Fruit fly (Drosophila melanogaster) whole organism, prepupa: ENCODE results near the gene Pde6.

Experiments
- Blimp-1 ChIP-seq: fragments of 200-800 bp; sonication (Bioruptor generic); optimal IDR thresholded peaks from 3 replicates; lab custom pipeline; 2017; ENCODE audit warnings: missing biosample characterization, missing genetic modification characterization, mild to moderate bottlenecking, moderate library complexity, missing genetic modification reagents
- CG10669 ChIP-seq: fragments of 200-800 bp; sonication (Bioruptor generic); optimal IDR thresholded peaks from 3 replicates; lab custom pipeline; 2018; ENCODE audit warnings: missing biosample characterization, mild to moderate bottlenecking, missing genetic modification characterization, moderate library complexity
- CG11294 ChIP-seq: fragments of 200-800 bp; sonication (Bioruptor generic); IDR thresholded peaks from 2 replicates; pipeline ENCODE4 v1.3.6; 2022; ENCODE audit warnings: missing biosample characterization, missing genetic modification characterization
- CG11762 ChIP-seq: fragments of 200-800 bp; sonication (Bioruptor generic); optimal IDR thresholded peaks from 3 replicates; lab custom pipeline; 2016; ENCODE audit warnings: missing biosample characterization, missing genetic modification characterization; ENCODE audit not compliant: insufficient read depth
- CG11902 ChIP-seq: fragments of 200-800 bp; sonication (Bioruptor generic); optimal IDR thresholded peaks from 3 replicates; lab custom pipeline; 2016; ENCODE audit warnings: missing biosample characterization, missing genetic modification characterization
- CG15336 ChIP-seq: fragments of 200-800 bp; sonication (Bioruptor generic); IDR thresholded peaks from 2 replicates; pipeline ENCODE4 v1.3.6; 2022; ENCODE audit warnings: missing biosample characterization, missing genetic modification characterization
- CG16779 ChIP-seq: fragments of 200-800 bp; sonication (Bioruptor generic); optimal IDR thresholded peaks from 3 replicates; lab custom pipeline; 2017; ENCODE audit warnings: missing biosample characterization, mild to moderate bottlenecking, missing genetic modification characterization
- CG31627 ChIP-seq: fragments of 200-800 bp; sonication (Bioruptor generic); optimal IDR thresholded peaks from 3 replicates; lab custom pipeline; 2016; ENCODE audit warnings: missing biosample characterization, missing genetic modification characterization
- CG32006 ChIP-seq: fragments of 200-800 bp; sonication (Bioruptor generic); optimal IDR thresholded peaks from 3 replicates; lab custom pipeline; 2017; ENCODE audit warnings: missing biosample characterization, mild to moderate bottlenecking, missing genetic modification characterization
- CG34406 ChIP-seq: fragments of 200-800 bp; sonication (Bioruptor generic); optimal IDR thresholded peaks from 3 replicates; lab custom pipeline; 2016; ENCODE audit warnings: missing biosample characterization, missing genetic modification characterization
- CG3919 ChIP-seq: fragments of 200-800 bp; sonication (Bioruptor generic); optimal IDR thresholded peaks from 3 replicates; lab custom pipeline; 2016; ENCODE audit warnings: missing biosample characterization, missing genetic modification characterization
- CG4318 ChIP-seq: fragments of 200-800 bp; sonication (Bioruptor generic); optimal IDR thresholded peaks from 3 replicates; lab custom pipeline; 2017; ENCODE audit warnings: missing biosample characterization, mild to moderate bottlenecking, missing genetic modification characterization
- CG6163 ChIP-seq: fragments of 200-800 bp; sonication (Bioruptor generic); IDR thresholded peaks from 3 replicates; pipeline ENCODE4 v1.3.6; 2022; ENCODE audit warnings: missing biosample characterization, missing genetic modification characterization
- CG6792 ChIP-seq: fragments of 200-800 bp; sonication (Bioruptor generic); optimal IDR thresholded peaks from 3 replicates; lab custom pipeline; 2016; ENCODE audit warnings: missing biosample characterization, missing genetic modification characterization
- CG6808 ChIP-seq: fragments of 200-800 bp; sonication (Bioruptor generic); optimal IDR thresholded peaks from 3 replicates; lab custom pipeline; 2017; ENCODE audit warnings: missing biosample characterization, missing genetic modification characterization, mild to moderate bottlenecking, moderate library complexity, missing genetic modification reagents
- CG6854 ChIP-seq: fragments of 200-800 bp; sonication (Bioruptor generic); optimal IDR thresholded peaks from 2 replicates; lab custom pipeline; 2017; ENCODE audit warnings: missing biosample characterization, mild to moderate bottlenecking, missing genetic modification characterization
- CG8319 ChIP-seq: fragments of 200-800 bp; sonication (Bioruptor generic); optimal IDR thresholded peaks from 3 replicates; lab custom pipeline; 2016; ENCODE audit warnings: missing biosample characterization, missing genetic modification characterization
- CG8632 ChIP-seq: fragments of 200-800 bp; sonication (Bioruptor generic); optimal IDR thresholded peaks from 3 replicates; lab custom pipeline; 2016; ENCODE audit warnings: missing biosample characterization, missing genetic modification characterization
- CG9139 ChIP-seq: fragments of 200-800 bp; sonication (Bioruptor generic); optimal IDR thresholded peaks from 3 replicates; lab custom pipeline; 2017; ENCODE audit warnings: missing biosample characterization, mild to moderate bottlenecking, missing genetic modification characterization
- Eip75B ChIP-seq: fragments of 200-800 bp; sonication (Bioruptor generic); optimal IDR thresholded peaks from 3 replicates; lab custom pipeline; 2016; ENCODE audit warnings: missing biosample characterization, missing genetic modification characterization
- Eip93F ChIP-seq: fragments of 200-800 bp; sonication (Bioruptor generic); optimal IDR thresholded peaks from 2 replicates; lab custom pipeline; 2016; ENCODE audit warnings: missing biosample characterization, mild to moderate bottlenecking, missing genetic modification characterization
- Ets21C ChIP-seq: fragments of 200-800 bp; sonication (Bioruptor generic); optimal IDR thresholded peaks from 3 replicates; lab custom pipeline; 2016; ENCODE audit warnings: missing biosample characterization, missing genetic modification characterization
- Ets96B ChIP-seq: fragments of 200-800 bp; optimal IDR thresholded peaks from 2 replicates; lab custom pipeline; 2019; ENCODE audit warnings: missing biosample characterization, mild to moderate bottlenecking, missing genetic modification characterization, moderate library complexity
- Gug ChIP-seq: fragments of 200-800 bp; sonication (Bioruptor generic); IDR thresholded peaks from 2 replicates; pipeline ENCODE4 v1.3.6; 2022; ENCODE audit warnings: missing biosample characterization, missing genetic modification characterization
- Hr38 ChIP-seq: sonication (Bioruptor generic); optimal IDR thresholded peaks from 2 replicates; lab custom pipeline; 2016; ENCODE audit warnings: missing biosample characterization, missing genetic modification characterization
- Hr4 ChIP-seq: fragments of 200-800 bp; sonication (Bioruptor generic); optimal IDR thresholded peaks from 3 replicates; lab custom pipeline; 2016; ENCODE audit warnings: missing biosample characterization, missing genetic modification characterization
- Lpt ChIP-seq: fragments of 200-800 bp; sonication (Bioruptor generic); optimal IDR thresholded peaks from 3 replicates; lab custom pipeline; 2016; ENCODE audit warnings: missing biosample characterization, missing genetic modification characterization
- Met ChIP-seq: fragments of 200-800 bp; sonication (Bioruptor generic); optimal IDR thresholded peaks from 3 replicates; lab custom pipeline; 2016; ENCODE audit warnings: missing biosample characterization, missing genetic modification characterization
- Smox ChIP-seq: fragments of 200-800 bp; sonication (Bioruptor generic); optimal IDR thresholded peaks from 3 replicates; lab custom pipeline; 2016; ENCODE audit warnings: missing biosample characterization, missing genetic modification characterization
- Sox102F ChIP-seq: fragments of 200-800 bp; sonication (Bioruptor generic); optimal IDR thresholded peaks from 2 replicates; lab custom pipeline; 2016; ENCODE audit warnings: missing biosample characterization, mild to moderate bottlenecking, missing genetic modification characterization
- Sox14 ChIP-seq: fragments of 200-800 bp; sonication (Bioruptor generic); optimal IDR thresholded peaks from 3 replicates; lab custom pipeline; 2016; ENCODE audit warnings: missing biosample characterization, missing genetic modification characterization
- Sox15 ChIP-seq: fragments of 200-800 bp; sonication (Bioruptor generic); optimal IDR thresholded peaks from 3 replicates; lab custom pipeline; 2016; ENCODE audit warnings: missing biosample characterization, missing genetic modification characterization
- achi ChIP-seq: fragments of 200-800 bp; sonication (Bioruptor generic); optimal IDR thresholded peaks from 3 replicates; lab custom pipeline; 2016; ENCODE audit warnings: missing biosample characterization, missing genetic modification characterization
- acj6 ChIP-seq: fragments of 200-800 bp; sonication (Bioruptor generic); optimal IDR thresholded peaks from 3 replicates; lab custom pipeline; 2016; ENCODE audit warnings: missing biosample characterization, missing genetic modification characterization
- cyc ChIP-seq: fragments of 200-800 bp; sonication (Bioruptor generic); optimal IDR thresholded peaks from 3 replicates; lab custom pipeline; 2016; ENCODE audit warnings: missing biosample characterization, missing genetic modification characterization
- dac ChIP-seq: fragments of 200-800 bp; sonication (Bioruptor generic); optimal IDR thresholded peaks from 2 replicates; lab custom pipeline; 2017; ENCODE audit warnings: missing biosample characterization, mild to moderate bottlenecking, missing genetic modification characterization
- dsx ChIP-seq: fragments of 200-800 bp; optimal IDR thresholded peaks from 3 replicates; lab custom pipeline; 2019; ENCODE audit warnings: missing biosample characterization, mild to moderate bottlenecking, missing genetic modification characterization, moderate library complexity; ENCODE audit not compliant: poor library complexity, severe bottlenecking
- eg ChIP-seq: fragments of 200-800 bp; sonication (Bioruptor generic); IDR thresholded peaks from 3 replicates; pipeline ENCODE4 v1.3.6; 2022; ENCODE audit warnings: missing biosample characterization, missing genetic modification characterization
- esn ChIP-seq: fragments of 200-800 bp; sonication (Bioruptor generic); optimal IDR thresholded peaks from 2 replicates; lab custom pipeline; 2016; ENCODE audit warnings: missing biosample characterization, mild to moderate bottlenecking, missing genetic modification characterization, moderate library complexity
- fd59A ChIP-seq: fragments of 200-800 bp; sonication (Bioruptor generic); optimal IDR thresholded peaks from 2 replicates; lab custom pipeline; 2017; ENCODE audit warnings: missing biosample characterization, mild to moderate bottlenecking, missing genetic modification characterization, missing genetic modification reagents
- fd85E ChIP-seq: fragments of 200-800 bp; sonication (Bioruptor generic); optimal IDR thresholded peaks from 3 replicates; lab custom pipeline; 2016; ENCODE audit warnings: missing biosample characterization, missing genetic modification characterization
- fkh ChIP-seq: fragments of 200-800 bp; sonication (Bioruptor generic); optimal IDR thresholded peaks from 3 replicates; lab custom pipeline; 2017; ENCODE audit warnings: missing biosample characterization, mild to moderate bottlenecking, missing genetic modification characterization, moderate library complexity
- net ChIP-seq: fragments of 200-800 bp; sonication (Bioruptor generic); optimal IDR thresholded peaks from 3 replicates; lab custom pipeline; 2016; ENCODE audit warnings: missing biosample characterization, missing genetic modification characterization
- pdm3 ChIP-seq: fragments of 200-800 bp; sonication (Bioruptor generic); optimal IDR thresholded peaks from 3 replicates; lab custom pipeline; 2016; ENCODE audit warnings: missing biosample characterization, missing genetic modification characterization
- spab ChIP-seq: fragments of 200-800 bp; sonication (Bioruptor generic); optimal IDR thresholded peaks from 2 replicates; lab custom pipeline; 2017; ENCODE audit warnings: missing biosample characterization, mild to moderate bottlenecking, missing genetic modification characterization, missing genetic modification reagents
- ss ChIP-seq, 2 experiments: fragments of 200-800 bp; sonication (Bioruptor generic); optimal IDR thresholded peaks; 2 replicates in 1 of 2; 3 replicates in 1 of 2; lab custom pipeline; 2017 to 2018; ENCODE audit warnings: mild to moderate bottlenecking in 2 of 2, missing biosample characterization in 2 of 2, missing genetic modification characterization in 2 of 2, moderate library complexity in 1 of 2
- svp ChIP-seq: fragments of 200-800 bp; sonication (Bioruptor generic); peaks from one replicate; lab custom pipeline; 2016; ENCODE audit warnings: missing biosample characterization, missing genetic modification characterization
- topi ChIP-seq: fragments of 200-800 bp; sonication (Bioruptor generic); optimal IDR thresholded peaks from 3 replicates; lab custom pipeline; 2016; ENCODE audit warnings: missing biosample characterization, missing genetic modification characterization

Pde6 gene

DNA sequence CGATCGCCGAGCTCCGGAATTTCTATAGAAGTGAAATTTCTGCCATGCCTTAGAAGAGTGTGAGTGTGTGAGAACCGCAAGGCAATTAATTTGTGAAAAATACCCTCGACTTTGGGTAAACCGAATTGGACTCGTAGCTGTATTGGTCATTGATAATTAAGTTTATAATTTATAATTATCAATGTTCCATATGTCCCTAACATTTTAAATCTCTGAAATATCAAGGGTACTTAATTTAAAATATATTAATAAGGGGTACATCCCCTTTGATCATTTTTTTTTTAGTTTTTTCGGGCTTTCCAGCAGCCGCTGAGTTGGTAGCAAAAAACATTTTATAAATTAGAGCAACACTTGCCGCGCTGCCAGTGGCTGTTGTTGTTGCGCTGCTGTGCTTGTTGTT lies 53.0 kb downstream of the Pde6 start (continued):
- TF ChIP-seq dac (GFP tag; lab: Kevin White, UChicago) (no peak), CG31627 (GFP tag; lab: Kevin White, UChicago) (no peak), cyc (GFP tag; lab: Kevin White, UChicago) (no peak), CG6163 (GFP tag; lab: Robert Waterston, UW) (no peak), CG6854 (GFP tag; lab: Kevin White, UChicago) (no peak), eg (GFP tag; lab: Robert Waterston, UW) (peak; percentile 52; the same call in 1 of the 3 replicates), CG6792 (GFP tag; lab: Kevin White, UChicago) (no peak), Sox102F (GFP tag; lab: Kevin White, UChicago) (no peak), fd85E (GFP tag; lab: Kevin White, UChicago) (no peak), CG6808 (no peak), esn (GFP tag; lab: Kevin White, UChicago) (no peak), CG8632 (GFP tag; lab: Kevin White, UChicago) (no peak), CG8319 (no peak), Hr4 (GFP tag; lab: Kevin White, UChicago) (no peak), CG10669 (GFP tag; lab: Kevin White, UChicago) (no peak), CG34406 (GFP tag; lab: Kevin White, UChicago) (no peak)

dm6 chr3R:14498072-14498471 lies 60.0 kb downstream of the Pde6 start:
- TF ChIP-seq achi (peak; percentile 74), Sox15 (GFP tag; lab: Kevin White, UChicago) (peak; percentile 61), Lpt (peak; percentile 11), CG9139 (no peak), CG11902 (GFP tag; lab: Kevin White, UChicago) (peak; percentile 42), CG6808 (peak; percentile 33), Smox (peak; percentile 55), Eip75B (GFP tag; lab: Kevin White, UChicago) (peak; percentile 71), CG8632 (GFP tag; lab: Kevin White, UChicago) (peak; percentile 78), net (GFP tag; lab: Kevin White, UChicago) (peak; percentile 75), topi (GFP tag; lab: Kevin White, UChicago) (peak; percentile 44), fd59A (GFP tag; lab: Kevin White, UChicago) (peak; percentile 38), CG16779 (tag; lab: Kevin White, UChicago) (peak; percentile 48), CG11762 (GFP tag; lab: Kevin White, UChicago) (peak; percentile 50), CG6163 (GFP tag; lab: Robert Waterston, UW) (peak; percentile 79), cyc (GFP tag; lab: Kevin White, UChicago) (peak; percentile 1), Sox14 (GFP tag; lab: Kevin White, UChicago) (peak; percentile 59), Gug (GFP tag; lab: Robert Waterston, UW) (no peak), pdm3 (GFP tag; lab: Kevin White, UChicago) (peak; percentile 80), CG32006 (GFP tag; lab: Kevin White, UChicago) (peak; percentile 82), CG34406 (GFP tag; lab: Kevin White, UChicago) (peak; percentile 74), Ets96B (peak; percentile 58), CG4318 (GFP tag; lab: Kevin White, UChicago) (peak; percentile 61), esn (GFP tag; lab: Kevin White, UChicago) (peak; percentile 72), svp (GFP tag; lab: Kevin White, UChicago) (peak; percentile 86), Hr38 (GFP tag; lab: Kevin White, UChicago) (no peak), Hr4 (GFP tag; lab: Kevin White, UChicago) (peak; percentile 87), CG6854 (GFP tag; lab: Kevin White, UChicago) (no peak), Ets21C (peak; percentile 41), CG31627 (GFP tag; lab: Kevin White, UChicago) (peak; percentile 54), Met (GFP tag; lab: Kevin White, UChicago) (peak; percentile 66), acj6 (peak; percentile 79), CG6792 (GFP tag; lab: Kevin White, UChicago) (peak; percentile 82), Eip93F (GFP tag; lab: Kevin White, UChicago) (no peak), ss (GFP tag; optimal IDR thresholded peaks at IDR 0.05; lab: Kevin White, UChicago) (peak; percentile 3 to 16), CG11294 (GFP tag; lab: Robert Waterston, UW) (no peak), dac (GFP tag; lab: Kevin White, UChicago) (peak; percentile 54), spab (peak; percentile 2), Blimp-1 (GFP tag; lab: Kevin White, UChicago) (no peak), CG3919 (GFP tag; lab: Kevin White, UChicago) (peak; percentile 59), fkh (GFP tag; lab: Kevin White, UChicago) (no peak), CG10669 (GFP tag; lab: Kevin White, UChicago) (peak; percentile 54), CG15336 (peak; percentile 84), dsx (GFP tag; lab: Kevin White, UChicago) (peak; percentile 53)
